Fruit fly (Drosophila melanogaster) whole organism, adult: Measurements from ENCODE around the gene CG17601.

Experiments
- CG11617 ChIP-seq: fragments of 200-800 bp; sonication (Bioruptor generic); optimal IDR thresholded peaks from 2 replicates; lab custom pipeline; 2017; ENCODE audit warnings: mild to moderate bottlenecking, missing biosample characterization, missing genetic modification reagents, missing genetic modification characterization
- CG12768 ChIP-seq: fragments of 200-800 bp; sonication (Bioruptor generic); optimal IDR thresholded peaks from 2 replicates; lab custom pipeline; 2017; ENCODE audit warnings: missing biosample characterization, missing genetic modification characterization, mild to moderate bottlenecking, moderate library complexity, missing genetic modification reagents
- CG14711 ChIP-seq: fragments of 200-800 bp; sonication (Bioruptor generic); optimal IDR thresholded peaks from 2 replicates; lab custom pipeline; 2018; ENCODE audit warnings: missing biosample characterization, mild to moderate bottlenecking, missing genetic modification characterization, moderate library complexity
- CG5204 ChIP-seq: fragments of 200-800 bp; sonication (Bioruptor generic); optimal IDR thresholded peaks from 2 replicates; lab custom pipeline; 2016; ENCODE audit warnings: missing biosample characterization, missing genetic modification characterization
- CG7045 ChIP-seq: fragments of 200-800 bp; sonication (Bioruptor generic); optimal IDR thresholded peaks from 2 replicates; lab custom pipeline; 2017; ENCODE audit warnings: missing biosample characterization, mild to moderate bottlenecking, missing genetic modification characterization
- CG7101 ChIP-seq: fragments of 200-800 bp; sonication (Bioruptor generic); optimal IDR thresholded peaks from 2 replicates; lab custom pipeline; 2018; ENCODE audit warnings: missing biosample characterization, mild to moderate bottlenecking, missing genetic modification characterization, moderate library complexity
- Clk ChIP-seq: fragments of 200-800 bp; sonication (Bioruptor generic); optimal IDR thresholded peaks from 2 replicates; lab custom pipeline; 2017; ENCODE audit warnings: missing biosample characterization, missing genetic modification characterization
- Hr96 ChIP-seq: fragments of 200-800 bp; sonication (Bioruptor generic); optimal IDR thresholded peaks from 2 replicates; lab custom pipeline; 2016; ENCODE audit warnings: missing biosample characterization, missing genetic modification characterization
- bab1 ChIP-seq: fragments of 200-800 bp; sonication (Bioruptor generic); optimal IDR thresholded peaks from 3 replicates; lab custom pipeline; 2019; ENCODE audit warnings: missing biosample characterization, mild to moderate bottlenecking, missing genetic modification characterization, moderate library complexity
- cic ChIP-seq: fragments of 200-800 bp; sonication (Bioruptor generic); optimal IDR thresholded peaks from 2 replicates; lab custom pipeline; 2017; ENCODE audit warnings: missing biosample characterization, mild to moderate bottlenecking, missing genetic modification characterization, moderate library complexity
- kay ChIP-seq: fragments of 200-800 bp; sonication (Bioruptor generic); peaks from one replicate; lab custom pipeline; 2016; ENCODE audit warnings: missing biosample characterization, missing genetic modification characterization, borderline replicate concordance
- ovo ChIP-seq: fragments of 200-800 bp; sonication (Bioruptor generic); optimal IDR thresholded peaks from 2 replicates; lab custom pipeline; 2016; ENCODE audit warnings: missing biosample characterization, missing genetic modification characterization
- tj ChIP-seq: fragments of 200-800 bp; sonication (Bioruptor generic); optimal IDR thresholded peaks from 3 replicates; lab custom pipeline; 2017; ENCODE audit warnings: missing biosample characterization, mild to moderate bottlenecking, missing genetic modification characterization, moderate library complexity
- toe ChIP-seq: fragments of 200-800 bp; sonication (Bioruptor generic); optimal IDR thresholded peaks from 2 replicates; lab custom pipeline; 2016; ENCODE audit warnings: missing biosample characterization, missing genetic modification characterization

DNA sequence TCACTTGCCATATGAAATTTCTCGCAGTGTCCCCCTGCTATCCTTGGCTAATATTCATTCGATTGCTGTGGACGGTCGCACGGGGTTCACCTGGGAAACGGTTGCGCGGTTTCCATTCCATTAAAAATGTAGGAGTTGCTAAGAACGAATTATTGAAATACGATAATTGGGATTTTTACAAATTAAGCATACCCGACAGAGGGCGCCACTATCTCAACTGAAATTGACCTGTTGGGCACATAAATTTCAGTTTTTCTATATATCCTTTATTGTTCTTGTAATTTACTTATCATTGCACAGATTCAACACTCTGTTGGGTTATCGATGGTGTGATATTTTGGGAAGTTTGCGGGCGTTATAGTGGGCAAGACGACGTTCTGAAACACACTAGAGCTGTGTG is 2.2 kb upstream of the CG17601 start:
- TF ChIP-seq Clk (GFP tag; lab: Kevin White, UChicago) (no peak), CG11617 (GFP tag; lab: Kevin White, UChicago) (no peak), kay (no peak), bab1 (GFP tag; lab: Kevin White, UChicago) (no peak), CG14711 (tag; lab: Kevin White, UChicago) (no peak), tj (no peak), CG12768 (GFP tag; lab: Kevin White, UChicago) (no peak), CG7045 (GFP tag; lab: Kevin White, UChicago) (no peak), CG5204 (GFP tag; lab: Kevin White, UChicago) (no peak), toe (GFP tag; lab: Kevin White, UChicago) (no peak), ovo (no peak), cic (GFP tag; lab: Kevin White, UChicago) (no peak), CG7101 (tag; lab: Kevin White, UChicago) (no peak), Hr96 (GFP tag; lab: Kevin White, UChicago) (no peak)
